Fruit fly (Drosophila melanogaster) whole organism, embryonic: ENCODE results near the gene CG43121.
A peak's percentile ranks its signal among the peaks of the same experiment; 100 is the strongest.

Experiments
- CG10979 ChIP-seq: fragments of 200-800 bp; sonication (Bioruptor generic); optimal IDR thresholded peaks from 2 replicates; lab custom pipeline; 2018; ENCODE audit warnings: missing biosample characterization, mild to moderate bottlenecking, missing genetic modification characterization, moderate library complexity
- CG11085 ChIP-seq: fragments of 200-800 bp; sonication (Bioruptor generic); IDR thresholded peaks from 2 replicates; pipeline ENCODE4 v1.3.6; 2022; ENCODE audit warnings: missing biosample characterization, missing genetic modification characterization
- CG13424 ChIP-seq: fragments of 200-800 bp; sonication (Bioruptor generic); optimal IDR thresholded peaks from 2 replicates; lab custom pipeline; 2019; ENCODE audit warnings: missing biosample characterization, mild to moderate bottlenecking, missing genetic modification characterization, moderate library complexity
- CG16815 ChIP-seq: fragments of 200-800 bp; sonication (Bioruptor generic); optimal IDR thresholded peaks from 3 replicates; lab custom pipeline; 2017; ENCODE audit warnings: missing biosample characterization, mild to moderate bottlenecking, missing genetic modification characterization
- CG1832 ChIP-seq: fragments of 200-800 bp; sonication (Bioruptor generic); optimal IDR thresholded peaks from 2 replicates; lab custom pipeline; 2017; ENCODE audit warnings: missing biosample characterization, mild to moderate bottlenecking, missing genetic modification characterization, inconsistent platforms
- CG2678 ChIP-seq: fragments of 200-800 bp; sonication (Bioruptor generic); optimal IDR thresholded peaks from 3 replicates; lab custom pipeline; 2019; ENCODE audit warnings: missing biosample characterization, mild to moderate bottlenecking, missing genetic modification characterization, moderate library complexity
- CG32532 ChIP-seq: fragments of 200-800 bp; sonication (Bioruptor generic); IDR thresholded peaks from 2 replicates; pipeline ENCODE4 v1.3.6; 2022; ENCODE audit warnings: missing biosample characterization, missing genetic modification characterization
- CG3281 ChIP-seq: fragments of 200-800 bp; sonication (Bioruptor generic); optimal IDR thresholded peaks from 3 replicates; lab custom pipeline; 2017; ENCODE audit warnings: missing biosample characterization, mild to moderate bottlenecking, missing genetic modification characterization
- CG34422 ChIP-seq: fragments of 200-800 bp; sonication (Bioruptor generic); IDR thresholded peaks from 3 replicates; pipeline ENCODE4 v1.3.6; 2022; ENCODE audit warnings: missing biosample characterization, missing genetic modification characterization
- CG4328 ChIP-seq: fragments of 200-800 bp; sonication (Bioruptor generic); optimal IDR thresholded peaks from 3 replicates; lab custom pipeline; 2017; ENCODE audit warnings: missing biosample characterization, missing genetic modification reagents, missing genetic modification characterization
- CG4820 ChIP-seq: fragments of 200-800 bp; sonication (Bioruptor generic); optimal IDR thresholded peaks from 3 replicates; lab custom pipeline; 2016; ENCODE audit warnings: missing biosample characterization, missing genetic modification characterization
- CG6254 ChIP-seq: fragments of 200-800 bp; sonication (Bioruptor generic); optimal IDR thresholded peaks from 3 replicates; lab custom pipeline; 2017; ENCODE audit warnings: mild to moderate bottlenecking, missing biosample characterization, missing genetic modification reagents, missing genetic modification characterization
- CG6689 ChIP-seq: fragments of 200-800 bp; sonication (Bioruptor generic); IDR thresholded peaks from 2 replicates; pipeline ENCODE4 v1.3.6; 2022; ENCODE audit warnings: missing biosample characterization, missing genetic modification characterization
- CG6854 ChIP-seq: fragments of 200-800 bp; sonication (Bioruptor generic); optimal IDR thresholded peaks from 3 replicates; lab custom pipeline; 2017; ENCODE audit warnings: missing biosample characterization, mild to moderate bottlenecking, missing genetic modification characterization
- CG7839 ChIP-seq: fragments of 200-800 bp; sonication (Bioruptor generic); optimal IDR thresholded peaks from 3 replicates; lab custom pipeline; 2018; ENCODE audit warnings: missing biosample characterization, mild to moderate bottlenecking, missing genetic modification characterization, moderate library complexity
- CG8089 ChIP-seq: fragments of 200-800 bp; sonication (Bioruptor generic); optimal IDR thresholded peaks from 3 replicates; lab custom pipeline; 2016; ENCODE audit warnings: missing biosample characterization, missing genetic modification characterization
- CG8924 ChIP-seq: fragments of 200-800 bp; optimal IDR thresholded peaks from 3 replicates; lab custom pipeline; 2019; ENCODE audit warnings: missing biosample characterization, mild to moderate bottlenecking, missing genetic modification characterization, moderate library complexity
- CG9437 ChIP-seq: fragments of 200-800 bp; sonication (Bioruptor generic); optimal IDR thresholded peaks from 2 replicates; lab custom pipeline; 2018; ENCODE audit warnings: missing biosample characterization, mild to moderate bottlenecking, missing genetic modification characterization
- CHES-1-like ChIP-seq: fragments of 200-800 bp; sonication (Bioruptor generic); optimal IDR thresholded peaks from 2 replicates; lab custom pipeline; 2016; ENCODE audit warnings: missing biosample characterization, missing genetic modification characterization
- D19B ChIP-seq: fragments of 200-800 bp; sonication (Bioruptor generic); optimal IDR thresholded peaks from 2 replicates; lab custom pipeline; 2017; ENCODE audit warnings: missing biosample characterization, mild to moderate bottlenecking, missing genetic modification characterization
- Dbx ChIP-seq: fragments of 200-800 bp; sonication (Bioruptor generic); IDR thresholded peaks from 3 replicates; pipeline ENCODE4 v1.3.6; 2022; ENCODE audit warnings: missing biosample characterization, missing genetic modification characterization
- Dfd ChIP-seq, 2 experiments: fragments of >200 bp; optimal IDR thresholded peaks; 2 replicates each; lab custom pipeline; 2017; ENCODE audit warnings: missing biosample characterization in 2 of 2, missing genetic modification characterization in 2 of 2
- Dip2 ChIP-seq: fragments of 200-800 bp; sonication (Bioruptor generic); IDR thresholded peaks from 2 replicates; pipeline ENCODE4 v1.3.6; 2022; ENCODE audit warnings: missing biosample characterization, missing genetic modification characterization
- Doc2 ChIP-seq: fragments of 200-800 bp; sonication (Bioruptor generic); IDR thresholded peaks from 2 replicates; pipeline ENCODE4 v1.3.6; 2022; ENCODE audit warnings: missing biosample characterization, missing genetic modification characterization
- Elba2 ChIP-seq: fragments of 200-800 bp; sonication (Bioruptor generic); optimal IDR thresholded peaks from 3 replicates; lab custom pipeline; 2016; ENCODE audit warnings: missing biosample characterization, missing genetic modification characterization
- H15 ChIP-seq: fragments of 200-800 bp; sonication (Bioruptor generic); IDR thresholded peaks from 3 replicates; pipeline ENCODE4 v1.3.6; 2022; ENCODE audit warnings: missing biosample characterization, missing genetic modification characterization
- Hr78 ChIP-seq, 2 experiments: fragments of 200-800 bp in 1 of 2; fragments of >200 bp in 1 of 2; sonication (Bioruptor generic) in 1 of 2; optimal IDR thresholded peaks; 2 replicates each; lab custom pipeline; 2017 to 2019; ENCODE audit warnings: missing biosample characterization in 2 of 2, missing genetic modification characterization in 2 of 2, mild to moderate bottlenecking in 1 of 2, moderate library complexity in 1 of 2
- Nf-YB ChIP-seq: fragments of 200-800 bp; sonication (Bioruptor generic); optimal IDR thresholded peaks from 3 replicates; lab custom pipeline; 2019; ENCODE audit warnings: missing biosample characterization, mild to moderate bottlenecking, missing genetic modification characterization, moderate library complexity
- Ptx1 ChIP-seq: fragments of 200-800 bp; sonication (Bioruptor generic); IDR thresholded peaks from 2 replicates; pipeline ENCODE4 v1.3.6; 2022; ENCODE audit warnings: missing biosample characterization, missing genetic modification characterization
- al ChIP-seq: fragments of 200-800 bp; sonication (Bioruptor generic); IDR thresholded peaks from 2 replicates; pipeline ENCODE4 v1.3.6; 2022; ENCODE audit warnings: missing biosample characterization, missing genetic modification characterization
- amos ChIP-seq: fragments of 200-800 bp; sonication (Bioruptor generic); IDR thresholded peaks from 2 replicates; pipeline ENCODE4 v1.3.6; 2022; ENCODE audit warnings: missing biosample characterization, missing genetic modification characterization; ENCODE audit not compliant: partially characterized antibody
- az2 ChIP-seq: fragments of 200-800 bp; sonication (Bioruptor generic); optimal IDR thresholded peaks from 3 replicates; lab custom pipeline; 2016; ENCODE audit warnings: missing biosample characterization, missing genetic modification characterization
- cato ChIP-seq: fragments of 200-800 bp; sonication (Bioruptor generic); optimal IDR thresholded peaks from 2 replicates; lab custom pipeline; 2016; ENCODE audit warnings: missing biosample characterization, missing genetic modification characterization, borderline replicate concordance
- cg ChIP-seq: fragments of 200-800 bp; sonication (Bioruptor generic); optimal IDR thresholded peaks from 3 replicates; lab custom pipeline; 2019; ENCODE audit warnings: missing biosample characterization, mild to moderate bottlenecking, missing genetic modification characterization, moderate library complexity
- dysf ChIP-seq: fragments of 200-800 bp; sonication (Bioruptor generic); IDR thresholded peaks from 3 replicates; pipeline ENCODE4 v1.3.6; 2022; ENCODE audit warnings: missing biosample characterization, missing genetic modification characterization
- fd3F ChIP-seq: fragments of 200-800 bp; sonication (Bioruptor generic); optimal IDR thresholded peaks from 2 replicates; lab custom pipeline; 2018; ENCODE audit warnings: missing biosample characterization, mild to moderate bottlenecking, missing genetic modification characterization, moderate library complexity
- gro ChIP-seq: fragments of 200-800 bp; sonication (Bioruptor generic); optimal IDR thresholded peaks from 2 replicates; lab custom pipeline; 2016; ENCODE audit warnings: missing biosample characterization, missing genetic modification characterization
- lilli ChIP-seq: fragments of 200-800 bp; sonication (Bioruptor generic); optimal IDR thresholded peaks from 3 replicates; lab custom pipeline; 2016; ENCODE audit warnings: missing biosample characterization, missing genetic modification characterization
- nerfin-1 ChIP-seq: fragments of 200-800 bp; sonication (Bioruptor generic); optimal IDR thresholded peaks from 3 replicates; lab custom pipeline; 2019; ENCODE audit warnings: missing biosample characterization, mild to moderate bottlenecking, missing genetic modification characterization, moderate library complexity
- odd ChIP-seq: fragments of 200-800 bp; sonication (Bioruptor generic); optimal IDR thresholded peaks from 2 replicates; lab custom pipeline; 2017; ENCODE audit warnings: missing biosample characterization, mild to moderate bottlenecking, missing genetic modification characterization
- pnt ChIP-seq: fragments of 200-800 bp; sonication (Bioruptor generic); optimal IDR thresholded peaks from 3 replicates; lab custom pipeline; 2016; ENCODE audit warnings: missing biosample characterization, missing genetic modification characterization
- pzg ChIP-seq: fragments of 200-800 bp; sonication (Bioruptor generic); optimal IDR thresholded peaks from 3 replicates; lab custom pipeline; 2018; ENCODE audit warnings: missing biosample characterization, mild to moderate bottlenecking, missing genetic modification characterization, moderate library complexity
- ro ChIP-seq: fragments of 200-800 bp; sonication (Bioruptor generic); IDR thresholded peaks from 2 replicates; pipeline ENCODE4 v1.3.6; 2022; ENCODE audit warnings: missing biosample characterization, missing genetic modification characterization
- salm ChIP-seq: fragments of 200-800 bp; sonication (Bioruptor generic); optimal IDR thresholded peaks from 2 replicates; lab custom pipeline; 2018; ENCODE audit warnings: missing biosample characterization, mild to moderate bottlenecking, missing genetic modification characterization
- scrt ChIP-seq: fragments of 200-800 bp; sonication (Bioruptor generic); optimal IDR thresholded peaks from 2 replicates; lab custom pipeline; 2018; ENCODE audit warnings: missing biosample characterization, mild to moderate bottlenecking, missing genetic modification characterization, moderate library complexity
- tup ChIP-seq: fragments of 200-800 bp; sonication (Bioruptor generic); optimal IDR thresholded peaks from 2 replicates; lab custom pipeline; 2016; ENCODE audit warnings: missing biosample characterization, mild to moderate bottlenecking, missing genetic modification characterization, moderate library complexity
- wek ChIP-seq: fragments of 200-800 bp; sonication (Bioruptor generic); optimal IDR thresholded peaks from 3 replicates; lab custom pipeline; 2018; ENCODE audit warnings: missing biosample characterization, mild to moderate bottlenecking, missing genetic modification characterization, moderate library complexity
- zen ChIP-seq: fragments of 200-800 bp; sonication (Bioruptor generic); optimal IDR thresholded peaks from 3 replicates; lab custom pipeline; 2018; ENCODE audit warnings: missing biosample characterization, mild to moderate bottlenecking, missing genetic modification characterization, moderate library complexity

Gene CG43121

DNA sequence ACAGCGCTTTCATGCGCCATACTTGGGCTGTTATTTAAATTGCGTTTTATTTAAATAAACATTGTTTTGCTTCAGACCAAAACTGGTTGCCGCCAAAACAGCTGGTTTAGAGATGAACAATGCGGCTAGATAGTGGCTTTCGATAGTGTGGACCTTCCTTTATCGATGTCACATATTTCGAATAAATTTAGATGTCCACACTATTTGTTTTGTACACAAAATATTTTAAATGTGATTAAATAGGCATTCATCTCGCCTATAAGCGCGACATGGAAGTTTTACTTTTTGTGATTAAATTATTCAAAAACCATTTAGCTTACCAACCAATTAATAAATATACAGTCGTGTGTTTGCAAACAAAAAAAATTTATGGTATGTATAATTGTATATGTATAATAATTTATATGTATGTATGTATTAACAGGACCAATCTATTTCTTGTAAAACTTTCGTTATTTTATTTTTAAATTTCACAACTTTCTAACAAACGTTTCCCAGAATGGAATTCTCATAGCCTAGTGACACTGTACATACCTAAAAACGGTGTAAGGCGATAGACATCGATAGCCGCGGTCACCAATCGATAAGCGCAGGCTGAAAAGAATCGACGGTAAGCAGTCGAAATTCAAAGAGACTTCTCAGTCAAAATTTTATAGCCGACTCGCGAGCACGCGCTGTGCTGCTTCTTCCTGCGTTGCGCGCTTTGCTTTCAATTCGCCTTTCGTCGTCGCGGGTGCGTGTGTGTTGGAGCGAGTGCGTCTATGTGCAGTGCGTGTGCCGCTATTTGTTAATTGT lies 40.1 kb downstream of the CG43121 start, which contains the start of the genes RecQ5 and dlp (continued):
- TF ChIP-seq CG4328 (GFP tag; lab: Kevin White, UChicago) (peak; percentile 37), Nf-YB (GFP tag; lab: Kevin White, UChicago) (peak; percentile 68), wek (GFP tag; lab: Kevin White, UChicago) (peak; percentile 4), CG13424 (tag; lab: Kevin White, UChicago) (peak; percentile 79), CG8924 (tag; lab: Kevin White, UChicago) (peak; percentile 85), Dbx (GFP tag; lab: Robert Waterston, UW) (peak; percentile 90), az2 (peak; percentile 79), Doc2 (GFP tag; lab: Robert Waterston, UW) (no peak), Ptx1 (GFP tag; lab: Robert Waterston, UW) (0 out of 2 replicates have a peak, but pooled peaks have one; percentile 23), ro (no peak), nerfin-1 (peak; percentile 69), CG4820 (GFP tag; lab: Kevin White, UChicago) (peak; percentile 78), salm (peak; percentile 42), Dfd (GFP tag; optimal IDR thresholded peaks at IDR 0.05; lab: Kevin White, UChicago) (no peak), pnt (peak; percentile 2), CG6689 (GFP tag; lab: Robert Waterston, UW) (peak; percentile 63), al (GFP tag; lab: Robert Waterston, UW) (peak; percentile 38), CG3281 (GFP tag; lab: Kevin White, UChicago) (peak; percentile 63), dysf (GFP tag; lab: Robert Waterston, UW) (peak; percentile 81), H15 (GFP tag; lab: Robert Waterston, UW) (peak; percentile 64; the same call in 1 of the 3 replicates), CG2678 (peak; percentile 79), gro (GFP tag; lab: Kevin White, UChicago) (peak; percentile 61), cg (GFP tag; lab: Kevin White, UChicago) (peak; percentile 81), CG6854 (GFP tag; lab: Kevin White, UChicago) (no peak), CG16815 (GFP tag; lab: Kevin White, UChicago) (peak; percentile 73), odd (no peak), CG1832 (GFP tag; lab: Kevin White, UChicago) (no peak), CG32532 (GFP tag; lab: Robert Waterston, UW) (peak; percentile 70), CG11085 (GFP tag; lab: Robert Waterston, UW) (peak; percentile 62; the same call in 1 of the 2 replicates), CG7839 (tag; lab: Kevin White, UChicago) (peak; percentile 81), lilli (peak; percentile 77), CG34422 (GFP tag; lab: Robert Waterston, UW) (peak; percentile 86; the same call in 2 of the 3 replicates), D19B (GFP tag; lab: Kevin White, UChicago) (peak; percentile 46), tup (GFP tag; lab: Kevin White, UChicago) (peak; percentile 43), cato (peak; percentile 31), CHES-1-like (GFP tag; lab: Kevin White, UChicago) (peak; percentile 55), zen (tag; lab: Kevin White, UChicago) (peak; percentile 40), CG10979 (tag; lab: Kevin White, UChicago) (peak; percentile 71), amos (peak; percentile 96), CG9437 (GFP tag; lab: Kevin White, UChicago) (peak; percentile 77), CG8089 (GFP tag; lab: Kevin White, UChicago) (no peak), fd3F (peak; percentile 67), Hr78 (GFP tag; optimal IDR thresholded peaks at IDR 0.05; lab: Kevin White, UChicago) (peak in 1 of 2 experiments; percentile 22), CG6254 (peak; percentile 51), Dip2 (GFP tag; lab: Robert Waterston, UW) (no peak), scrt (GFP tag; lab: Kevin White, UChicago) (peak; percentile 51), Elba2 (GFP tag; lab: Kevin White, UChicago) (no peak), pzg (GFP tag; lab: Kevin White, UChicago) (peak; percentile 56)
